Worm (Caenorhabditis elegans) whole organism, L1 larva: ENCODE results near the gene C04B4.6.
"Not testable (repeated sequence)": the region's sequence is repeated elsewhere in the genome, so short reads cannot be mapped to it uniquely, and the experiment has no call there.

Experiments
- fkh-10 ChIP-seq: sonication (generic microtip); optimal IDR thresholded peaks from 2 replicates; lab custom pipeline; 2017; ENCODE audit warnings: missing biosample characterization, missing genetic modification reagents, missing genetic modification characterization
- lin-35 ChIP-seq, 2 experiments: fragments of 150-350 bp; optimal IDR thresholded peaks; 2 replicates each; lab custom pipeline; 2014; ENCODE audit warnings: missing biosample characterization in 2 of 2, missing genetic modification characterization in 2 of 2, missing genetic modification reagents in 2 of 2
- pqm-1 ChIP-seq: sonication (generic microtip); optimal IDR thresholded peaks from 3 replicates; lab custom pipeline; 2017; ENCODE audit warnings: missing biosample characterization, missing genetic modification characterization
- snpc-4 ChIP-seq: fragments of 150-350 bp; optimal IDR thresholded peaks from 2 replicates; lab custom pipeline; 2014; ENCODE audit warnings: missing biosample characterization, missing genetic modification characterization

DNA sequence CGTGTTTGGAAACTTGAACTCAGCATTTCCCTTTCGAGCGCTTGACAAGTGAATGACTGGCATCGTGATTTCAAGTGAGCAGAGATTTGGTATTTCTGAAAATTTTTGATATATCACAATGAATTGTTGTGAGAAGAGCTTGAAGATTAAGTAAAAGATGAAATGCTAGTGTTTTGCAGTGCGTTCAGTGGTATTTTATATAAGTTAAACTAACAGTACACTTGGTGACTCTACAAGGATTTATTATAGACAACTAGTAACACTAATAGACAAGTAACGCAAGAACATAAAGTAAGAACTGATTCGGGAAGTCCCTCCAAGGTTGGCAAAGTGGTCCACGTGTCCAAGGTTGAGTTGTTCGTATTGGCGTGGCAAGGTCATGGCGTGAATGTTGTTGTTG lies 27.3 kb upstream of the C04B4.6 start, which contains the start of gene dot-1.3:
- not testable (repeated sequence) for TF ChIP-seq fkh-10; snpc-4 (tag; lab: Kevin White, UChicago); pqm-1; lin-35 (GFP tag; optimal IDR thresholded peaks at IDR 0.05; lab: Kevin White, UChicago)
